Fruit fly (Drosophila melanogaster) whole organism, embryonic: ENCODE results near the gene CG8563.
A peak's percentile ranks its signal among the peaks of the same experiment; 100 is the strongest.

Source experiments
- Adf1 ChIP-seq: fragments of 200-800 bp; sonication (Bioruptor generic); IDR thresholded peaks from 2 replicates; pipeline ENCODE4 v1.3.6; 2022; ENCODE audit warnings: missing biosample characterization, missing genetic modification characterization
- Antp ChIP-seq: fragments of 200-800 bp; sonication (Bioruptor generic); optimal IDR thresholded peaks from 3 replicates; lab custom pipeline; 2016; ENCODE audit warnings: missing biosample characterization, missing genetic modification characterization
- BEAF-32 ChIP-seq: fragments of 200-800 bp; sonication (Bioruptor generic); optimal IDR thresholded peaks from 3 replicates; lab custom pipeline; 2017; ENCODE audit warnings: missing biosample characterization, missing genetic modification characterization, mild to moderate bottlenecking, moderate library complexity, missing genetic modification reagents
- Bgb ChIP-seq: fragments of 200-800 bp; sonication (Bioruptor generic); IDR thresholded peaks from 2 replicates; pipeline ENCODE4 v1.3.6; 2022; ENCODE audit warnings: missing biosample characterization, missing genetic modification characterization; ENCODE audit not compliant: partially characterized antibody
- CG12236 ChIP-seq: fragments of 200-800 bp; sonication (Bioruptor generic); optimal IDR thresholded peaks from 2 replicates; lab custom pipeline; 2016; ENCODE audit warnings: missing biosample characterization, missing genetic modification characterization
- CG13894 ChIP-seq: fragments of 200-800 bp; sonication (Bioruptor generic); optimal IDR thresholded peaks from 3 replicates; lab custom pipeline; 2018; ENCODE audit warnings: missing biosample characterization, mild to moderate bottlenecking, missing genetic modification characterization, moderate library complexity
- CG14965 ChIP-seq: fragments of 200-800 bp; sonication (Bioruptor generic); optimal IDR thresholded peaks from 2 replicates; lab custom pipeline; 2016; ENCODE audit warnings: missing biosample characterization, missing genetic modification characterization, borderline replicate concordance
- CG15601 ChIP-seq: fragments of 200-800 bp; sonication (Bioruptor generic); optimal IDR thresholded peaks from 3 replicates; lab custom pipeline; 2019; ENCODE audit warnings: missing biosample characterization, mild to moderate bottlenecking, missing genetic modification characterization, moderate library complexity
- CG17359 ChIP-seq: fragments of 200-800 bp; sonication (Bioruptor generic); optimal IDR thresholded peaks from 3 replicates; lab custom pipeline; 2018; ENCODE audit warnings: missing biosample characterization, mild to moderate bottlenecking, missing genetic modification characterization, moderate library complexity
- CG17829 ChIP-seq: fragments of 200-800 bp; optimal IDR thresholded peaks from 2 replicates; lab custom pipeline; 2019; ENCODE audit warnings: missing biosample characterization, mild to moderate bottlenecking, missing genetic modification characterization, moderate library complexity
- CG3065 ChIP-seq: fragments of 200-800 bp; sonication (Bioruptor generic); optimal IDR thresholded peaks from 2 replicates; lab custom pipeline; 2016; ENCODE audit warnings: missing biosample characterization, missing genetic modification characterization
- CG31224 ChIP-seq: fragments of 200-800 bp; sonication (Bioruptor generic); IDR thresholded peaks from 2 replicates; pipeline ENCODE4 v1.3.6; 2022; ENCODE audit warnings: missing biosample characterization, missing genetic modification characterization
- CG31365 ChIP-seq: fragments of 200-800 bp; sonication (Bioruptor generic); optimal IDR thresholded peaks from 2 replicates; lab custom pipeline; 2018; ENCODE audit warnings: missing biosample characterization, mild to moderate bottlenecking, missing genetic modification characterization
- CG32772 ChIP-seq: fragments of 200-800 bp; sonication (Bioruptor generic); IDR thresholded peaks from 2 replicates; pipeline ENCODE4 v1.3.6; 2022; ENCODE audit warnings: missing biosample characterization, missing genetic modification characterization
- CG34422 ChIP-seq: fragments of 200-800 bp; sonication (Bioruptor generic); IDR thresholded peaks from 3 replicates; pipeline ENCODE4 v1.3.6; 2022; ENCODE audit warnings: missing biosample characterization, missing genetic modification characterization
- CG3995 ChIP-seq: fragments of 200-800 bp; sonication (Bioruptor generic); optimal IDR thresholded peaks from 3 replicates; lab custom pipeline; 2016; ENCODE audit warnings: missing biosample characterization, missing genetic modification characterization
- CG4360 ChIP-seq: fragments of 200-800 bp; sonication (Bioruptor generic); IDR thresholded peaks from 2 replicates; pipeline ENCODE4 v1.3.6; 2022; ENCODE audit warnings: missing biosample characterization, missing genetic modification characterization
- CG4424 ChIP-seq: fragments of 200-800 bp; sonication (Bioruptor generic); optimal IDR thresholded peaks from 3 replicates; lab custom pipeline; 2016; ENCODE audit warnings: missing biosample characterization, missing genetic modification characterization
- CG4820 ChIP-seq: fragments of 200-800 bp; sonication (Bioruptor generic); optimal IDR thresholded peaks from 3 replicates; lab custom pipeline; 2016; ENCODE audit warnings: missing biosample characterization, missing genetic modification characterization
- CG7786 ChIP-seq: fragments of 200-800 bp; sonication (Bioruptor generic); optimal IDR thresholded peaks from 2 replicates; lab custom pipeline; 2016; ENCODE audit warnings: missing biosample characterization, missing genetic modification characterization
- CG8290 ChIP-seq, 3 experiments: fragments of 200-800 bp; sonication (Bioruptor generic); optimal IDR thresholded peaks; 2 replicates each; lab custom pipeline; 2016 to 2019; ENCODE audit warnings: missing biosample characterization in 3 of 3, missing genetic modification characterization in 3 of 3, mild to moderate bottlenecking in 2 of 3, moderate library complexity in 1 of 3
- CG9797 ChIP-seq: fragments of 200-800 bp; sonication (Bioruptor generic); optimal IDR thresholded peaks from 3 replicates; lab custom pipeline; 2018; ENCODE audit warnings: missing biosample characterization, mild to moderate bottlenecking, missing genetic modification characterization
- Deaf1 ChIP-seq: fragments of 200-800 bp; optimal IDR thresholded peaks from 3 replicates; lab custom pipeline; 2019; ENCODE audit warnings: missing biosample characterization, mild to moderate bottlenecking, missing genetic modification characterization, moderate library complexity
- Jarid2 ChIP-seq: fragments of 200-800 bp; sonication (Bioruptor generic); optimal IDR thresholded peaks from 3 replicates; lab custom pipeline; 2017; ENCODE audit warnings: mild to moderate bottlenecking, missing biosample characterization, missing genetic modification reagents, missing genetic modification characterization
- Mes4 ChIP-seq: fragments of 200-800 bp; sonication (Bioruptor generic); optimal IDR thresholded peaks from 2 replicates; lab custom pipeline; 2016; ENCODE audit warnings: missing biosample characterization, missing genetic modification characterization
- NC2α ChIP-seq: fragments of 200-800 bp; sonication (Bioruptor generic); optimal IDR thresholded peaks from 2 replicates; lab custom pipeline; 2016; ENCODE audit warnings: missing biosample characterization, missing genetic modification characterization
- Neu2 ChIP-seq: fragments of 200-800 bp; sonication (Bioruptor generic); optimal IDR thresholded peaks from 3 replicates; lab custom pipeline; 2016; ENCODE audit warnings: missing biosample characterization, missing genetic modification characterization, borderline replicate concordance
- Nf-YB ChIP-seq: fragments of 200-800 bp; sonication (Bioruptor generic); optimal IDR thresholded peaks from 3 replicates; lab custom pipeline; 2019; ENCODE audit warnings: missing biosample characterization, mild to moderate bottlenecking, missing genetic modification characterization, moderate library complexity
- Nf-YC ChIP-seq: fragments of 200-800 bp; optimal IDR thresholded peaks from 3 replicates; lab custom pipeline; 2019; ENCODE audit warnings: missing biosample characterization, mild to moderate bottlenecking, missing genetic modification characterization, moderate library complexity
- Oli ChIP-seq: fragments of 200-800 bp; sonication (Bioruptor generic); optimal IDR thresholded peaks from 2 replicates; lab custom pipeline; 2018; ENCODE audit warnings: missing biosample characterization, mild to moderate bottlenecking, missing genetic modification characterization, moderate library complexity
- Poxn ChIP-seq: fragments of 200-800 bp; sonication (Bioruptor generic); IDR thresholded peaks from 2 replicates; pipeline ENCODE4 v1.3.6; 2022; ENCODE audit warnings: missing biosample characterization, missing genetic modification characterization
- Side ChIP-seq: fragments of 200-800 bp; sonication (Bioruptor generic); optimal IDR thresholded peaks from 2 replicates; lab custom pipeline; 2016; ENCODE audit warnings: missing biosample characterization, missing genetic modification characterization
- Six4 ChIP-seq: fragments of 200-800 bp; sonication (Bioruptor generic); optimal IDR thresholded peaks from 2 replicates; lab custom pipeline; 2016; ENCODE audit warnings: missing biosample characterization, missing genetic modification characterization
- abd-A ChIP-seq: fragments of 200-800 bp; sonication (Bioruptor generic); optimal IDR thresholded peaks from 3 replicates; lab custom pipeline; 2019; ENCODE audit warnings: missing biosample characterization, mild to moderate bottlenecking, missing genetic modification characterization, moderate library complexity
- amos ChIP-seq: fragments of 200-800 bp; sonication (Bioruptor generic); IDR thresholded peaks from 2 replicates; pipeline ENCODE4 v1.3.6; 2022; ENCODE audit warnings: missing biosample characterization, missing genetic modification characterization; ENCODE audit not compliant: partially characterized antibody
- ara ChIP-seq: fragments of 200-800 bp; sonication (Bioruptor generic); IDR thresholded peaks from 2 replicates; pipeline ENCODE4 v1.3.6; 2022; ENCODE audit warnings: missing biosample characterization, missing genetic modification characterization
- bcd ChIP-seq: fragments of 200-800 bp; sonication (Bioruptor generic); optimal IDR thresholded peaks from 2 replicates; lab custom pipeline; 2017; ENCODE audit warnings: missing biosample characterization, mild to moderate bottlenecking, missing genetic modification characterization
- caup ChIP-seq: fragments of 200-800 bp; sonication (Bioruptor generic); optimal IDR thresholded peaks from 3 replicates; lab custom pipeline; 2017; ENCODE audit warnings: missing biosample characterization, mild to moderate bottlenecking, missing genetic modification characterization, moderate library complexity; ENCODE audit not compliant: severe bottlenecking
- chinmo ChIP-seq: fragments of 200-800 bp; sonication (Bioruptor generic); IDR thresholded peaks from 4 replicates; pipeline ENCODE4 v1.3.6; 2022; ENCODE audit warnings: missing biosample characterization, missing genetic modification characterization; ENCODE audit not compliant: partially characterized antibody
- danr ChIP-seq: fragments of 200-800 bp; sonication (Bioruptor generic); IDR thresholded peaks from 2 replicates; pipeline ENCODE4 v1.3.6; 2022; ENCODE audit warnings: missing biosample characterization, missing genetic modification characterization
- emc ChIP-seq: fragments of 200-800 bp; sonication (Bioruptor generic); optimal IDR thresholded peaks from 2 replicates; lab custom pipeline; 2016; ENCODE audit warnings: missing biosample characterization, missing genetic modification characterization
- hb ChIP-seq: fragments of 200-800 bp; sonication (Bioruptor generic); IDR thresholded peaks from 3 replicates; pipeline ENCODE4 v1.3.6; 2022; ENCODE audit warnings: missing biosample characterization, missing genetic modification characterization; ENCODE audit not compliant: partially characterized antibody
- inv ChIP-seq: fragments of 200-800 bp; sonication (Bioruptor generic); IDR thresholded peaks from 2 replicates; pipeline ENCODE4 v1.3.6; 2022; ENCODE audit warnings: missing biosample characterization, missing genetic modification characterization; ENCODE audit not compliant: partially characterized antibody
- lab ChIP-seq: fragments of 200-800 bp; sonication (Bioruptor generic); optimal IDR thresholded peaks from 3 replicates; lab custom pipeline; 2017; ENCODE audit warnings: missing biosample characterization, missing genetic modification characterization, mild to moderate bottlenecking, moderate library complexity, missing genetic modification reagents
- nerfin-1 ChIP-seq: fragments of 200-800 bp; sonication (Bioruptor generic); optimal IDR thresholded peaks from 3 replicates; lab custom pipeline; 2019; ENCODE audit warnings: missing biosample characterization, mild to moderate bottlenecking, missing genetic modification characterization, moderate library complexity
- pros ChIP-seq: fragments of 200-800 bp; sonication (Bioruptor generic); optimal IDR thresholded peaks from 3 replicates; lab custom pipeline; 2019; ENCODE audit warnings: missing biosample characterization, mild to moderate bottlenecking, missing genetic modification characterization, moderate library complexity
- seq ChIP-seq: fragments of 200-800 bp; sonication (Bioruptor generic); IDR thresholded peaks from 2 replicates; pipeline ENCODE4 v1.3.6; 2022; ENCODE audit warnings: missing biosample characterization, missing genetic modification characterization
- tx ChIP-seq: fragments of 200-800 bp; sonication (Bioruptor generic); optimal IDR thresholded peaks from 2 replicates; lab custom pipeline; 2016; ENCODE audit warnings: missing biosample characterization, missing genetic modification characterization
- vvl ChIP-seq: fragments of 200-800 bp; sonication (Bioruptor generic); IDR thresholded peaks from 2 replicates; pipeline ENCODE4 v1.3.6; 2022; ENCODE audit warnings: missing biosample characterization, missing genetic modification characterization
- zfh1 ChIP-seq: fragments of 200-800 bp; sonication (Bioruptor generic); IDR thresholded peaks from 3 replicates; pipeline ENCODE4 v1.3.6; 2022; ENCODE audit warnings: missing biosample characterization, missing genetic modification characterization

CG8563 gene

dm6 chr3L:7423517-7423916 is 33.0 kb downstream of the CG8563 start, which contains the start of gene CG42458 (continued):
- TF ChIP-seq Jarid2 (GFP tag; lab: Kevin White, UChicago) (peak; percentile 63), ara (no peak), Neu2 (GFP tag; lab: Kevin White, UChicago) (no peak), abd-A (tag; lab: Kevin White, UChicago) (peak; percentile 94), Nf-YB (peak; percentile 54), danr (GFP tag; lab: Robert Waterston, UW) (no peak), Oli (tag; lab: Kevin White, UChicago) (no peak), CG4360 (GFP tag; lab: Robert Waterston, UW) (no peak), CG17359 (no peak), CG31224 (GFP tag; lab: Robert Waterston, UW) (no peak), CG4424 (GFP tag; lab: Kevin White, UChicago) (no peak), pros (GFP tag; lab: Kevin White, UChicago) (no peak), emc (no peak), bcd (GFP tag; lab: Kevin White, UChicago) (no peak), Poxn (no peak), CG7786 (GFP tag; lab: Kevin White, UChicago) (no peak), inv (GFP tag; lab: Robert Waterston, UW) (no peak), CG4820 (no peak), chinmo (GFP tag; lab: Robert Waterston, UW) (0 out of 4 replicates have a peak, but pooled peaks have one; percentile 33), CG3995 (GFP tag; lab: Kevin White, UChicago) (no peak), Adf1 (peak; percentile 38; the same call in 1 of the 2 replicates), caup (peak; percentile 23), tx (GFP tag; lab: Kevin White, UChicago) (no peak), CG32772 (no peak), Deaf1 (peak; percentile 99), Six4 (GFP tag; lab: Kevin White, UChicago) (no peak), hb (GFP tag; lab: Robert Waterston, UW) (no peak), nerfin-1 (tag; lab: Kevin White, UChicago) (peak; percentile 19), amos (GFP tag; lab: Robert Waterston, UW) (peak; percentile 16; the same call in 1 of the 2 replicates), Nf-YC (peak; percentile 85), CG15601 (tag; lab: Kevin White, UChicago) (no peak), Side (GFP tag; lab: Kevin White, UChicago) (no peak), BEAF-32 (no peak), zfh1 (GFP tag; lab: Robert Waterston, UW) (no peak), CG13894 (tag; lab: Kevin White, UChicago) (peak; percentile 84), CG8290 (GFP tag; optimal IDR thresholded peaks at IDR 0.05; lab: Kevin White, UChicago) (no peak), CG8290 (tag; optimal IDR thresholded peaks at IDR 0.05; lab: Kevin White, UChicago) (peak in 1 of 2 experiments; percentile 29), lab (peak; percentile 13), CG12236 (no peak), Bgb (GFP tag; lab: Robert Waterston, UW) (peak; percentile 16; the same call in 1 of the 2 replicates), CG3065 (GFP tag; lab: Kevin White, UChicago) (no peak), seq (GFP tag; lab: Robert Waterston, UW) (peak; percentile 7; the same call in 1 of the 2 replicates), CG17829 (tag; lab: Kevin White, UChicago) (no peak), CG31365 (tag; lab: Kevin White, UChicago) (no peak), Mes4 (GFP tag; lab: Kevin White, UChicago) (no peak), Antp (GFP tag; lab: Kevin White, UChicago) (no peak), CG9797 (GFP tag; lab: Kevin White, UChicago) (no peak), vvl (GFP tag; lab: Robert Waterston, UW) (no peak), CG14965 (GFP tag; lab: Kevin White, UChicago) (no peak), CG34422 (GFP tag; lab: Robert Waterston, UW) (no peak; the same call in 2 of the 3 replicates), NC2α (no peak)
